Worm (Caenorhabditis elegans): ENCODE measurements around the gene idpa-1.
"Not testable (repeated sequence)": the region's sequence is repeated elsewhere in the genome, so short reads cannot be mapped to it uniquely, and the experiment has no call there.

Gene idpa-1

ce11 chrIII:2910606-2911005 lies 9.6 kb upstream of the idpa-1 start, which contains the start of gene cdh-1:
Gene cdh-1, plus strand, starts transcription at chrIII:2910906.
- TF ChIP-seq ceh-36 (tag; optimal IDR thresholded peaks at IDR 0.05) = no peak
- no peak for TF ChIP-seq sea-1 (GFP tag; conservative IDR thresholded peaks at IDR 0.05)
- TF ChIP-seq ceh-13 (GFP tag; optimal IDR thresholded peaks at IDR 0.05) = no peak
- TF ChIP-seq tbx-37 (GFP tag; conservative IDR thresholded peaks at IDR 0.05) = no peak
- TF ChIP-seq tbx-11 (GFP tag; IDR thresholded peaks at IDR 0.05) = no peak
- no peak for TF ChIP-seq aly-1 (tag; optimal IDR thresholded peaks at IDR 0.05)
- TF ChIP-seq ama-1 (optimal IDR thresholded peaks at IDR 0.05) = no peak
- no peak for TF ChIP-seq B0310.2 (tag; optimal IDR thresholded peaks at IDR 0.05)
- TF ChIP-seq F13C5.2 (tag; optimal IDR thresholded peaks at IDR 0.05) = no peak

ce11 chrIII:2908859-2909258 lies 7.8 kb upstream of the idpa-1 start:
- no peak for TF ChIP-seq ceh-36 (tag; optimal IDR thresholded peaks at IDR 0.05)
- no peak for TF ChIP-seq aly-1 (tag; optimal IDR thresholded peaks at IDR 0.05)
- TF ChIP-seq flt-1 (GFP tag; IDR thresholded peaks at IDR 0.05) = no peak
- TF ChIP-seq hnd-1 (tag; optimal IDR thresholded peaks at IDR 0.05) = no peak
- TF ChIP-seq ceh-13 (GFP tag; optimal IDR thresholded peaks at IDR 0.05) = no peak
- TF ChIP-seq hmbx-1 (tag; optimal IDR thresholded peaks at IDR 0.05) = no peak
- TF ChIP-seq pes-1 (GFP tag; IDR thresholded peaks at IDR 0.05) = no peak
- TF ChIP-seq scrt-1 (GFP tag; IDR thresholded peaks at IDR 0.05) = no peak
- TF ChIP-seq sea-1 (GFP tag; conservative IDR thresholded peaks at IDR 0.05) = no peak
- TF ChIP-seq tbx-37 (GFP tag; conservative IDR thresholded peaks at IDR 0.05) = no peak
- no peak for TF ChIP-seq tbx-11 (GFP tag; IDR thresholded peaks at IDR 0.05)
- no peak for TF ChIP-seq B0310.2 (tag; optimal IDR thresholded peaks at IDR 0.05)
- TF ChIP-seq tra-4 (tag; optimal IDR thresholded peaks at IDR 0.05) = no peak
- no peak for TF ChIP-seq ets-7 (tag; optimal IDR thresholded peaks at IDR 0.05)
- TF ChIP-seq ama-1 (optimal IDR thresholded peaks at IDR 0.05) = no peak
- no peak for TF ChIP-seq F13C5.2 (tag; optimal IDR thresholded peaks at IDR 0.05)

DNA sequence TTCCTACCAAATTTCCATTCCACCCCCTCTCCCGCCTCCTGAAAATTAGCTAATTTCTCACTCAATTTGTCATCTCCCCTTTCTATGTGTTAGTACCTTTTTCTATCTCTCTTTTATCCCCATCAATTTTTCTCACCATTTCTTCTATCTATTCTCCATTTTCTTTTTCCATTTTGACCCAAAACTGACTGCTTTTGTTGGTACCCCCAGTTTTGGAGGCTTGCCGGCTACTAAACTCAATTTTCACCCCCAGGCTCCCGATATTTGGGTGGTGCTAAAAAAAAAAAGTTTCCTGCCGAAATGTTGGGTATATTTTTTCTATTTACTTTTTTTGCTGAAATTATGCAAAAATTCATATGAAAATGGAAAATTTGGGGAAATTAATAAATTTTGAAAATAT lies 6.8 kb upstream of the idpa-1 start:
- TF ChIP-seq hnd-1 (tag; optimal IDR thresholded peaks at IDR 0.05) (no peak), tbx-11 (GFP tag; IDR thresholded peaks at IDR 0.05) (no peak), pes-1 (GFP tag; IDR thresholded peaks at IDR 0.05) (no peak), sea-1 (GFP tag; conservative IDR thresholded peaks at IDR 0.05) (no peak), scrt-1 (GFP tag; IDR thresholded peaks at IDR 0.05) (no peak), tra-4 (tag; optimal IDR thresholded peaks at IDR 0.05) (no peak), B0310.2 (tag; optimal IDR thresholded peaks at IDR 0.05) (no peak), F13C5.2 (tag; optimal IDR thresholded peaks at IDR 0.05) (no peak), ama-1 (optimal IDR thresholded peaks at IDR 0.05) (no peak), ceh-13 (GFP tag; optimal IDR thresholded peaks at IDR 0.05) (no peak), flt-1 (GFP tag; IDR thresholded peaks at IDR 0.05) (no peak), ceh-36 (tag; optimal IDR thresholded peaks at IDR 0.05) (no peak), ets-7 (tag; optimal IDR thresholded peaks at IDR 0.05) (no peak), aly-1 (tag; optimal IDR thresholded peaks at IDR 0.05) (no peak), hmg-4 (GFP tag; optimal IDR thresholded peaks at IDR 0.05) (no peak)

DNA sequence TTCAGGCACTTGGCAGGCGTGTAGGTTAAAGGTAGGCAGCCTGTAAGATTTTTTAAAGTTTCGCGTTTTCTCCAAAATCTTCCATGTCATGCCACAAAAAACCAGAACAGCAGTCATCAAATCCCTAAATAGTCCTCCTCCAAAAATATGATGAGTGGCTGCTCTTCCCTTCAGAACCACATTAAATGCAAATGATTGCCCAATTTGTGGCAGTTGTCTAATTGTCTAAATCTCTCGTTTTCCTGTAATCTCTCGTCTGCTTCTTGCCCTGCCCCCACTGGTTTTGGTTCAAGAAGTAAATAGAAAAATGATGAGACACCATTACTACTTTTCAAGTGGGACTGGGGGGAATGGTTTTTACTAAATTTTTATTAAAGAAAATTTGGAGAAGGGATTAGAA lies 3.1 kb upstream of the idpa-1 start:
- TF ChIP-seq ama-1 (optimal IDR thresholded peaks at IDR 0.05) (no peak), ets-7 (tag; optimal IDR thresholded peaks at IDR 0.05) (no peak), hmg-4 (GFP tag; optimal IDR thresholded peaks at IDR 0.05) (no peak), tbx-11 (GFP tag; IDR thresholded peaks at IDR 0.05) (no peak)

DNA sequence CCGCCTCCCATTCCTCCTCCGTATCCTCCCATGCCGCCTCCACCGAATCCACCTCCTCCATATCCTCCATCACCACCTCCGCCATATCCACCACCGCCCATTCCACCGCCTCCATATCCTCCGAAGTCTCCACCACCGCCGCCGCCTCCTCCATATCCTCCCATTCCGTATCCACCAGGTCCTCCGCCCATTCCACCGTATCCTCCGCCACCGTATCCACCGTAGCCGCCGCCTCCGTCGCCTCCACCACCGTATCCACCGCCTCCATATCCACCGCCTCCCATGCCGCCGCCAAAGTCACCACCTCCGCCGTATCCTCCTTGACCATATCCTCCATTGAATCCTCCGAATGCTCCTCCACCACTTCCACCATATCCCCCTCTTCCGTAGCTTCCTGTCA lies 1.3 kb downstream of the idpa-1 start:
- TF ChIP-seq ceh-13 (GFP tag; optimal IDR thresholded peaks at IDR 0.05) (no peak), scrt-1 (GFP tag; IDR thresholded peaks at IDR 0.05) (no peak), F13C5.2 (tag; optimal IDR thresholded peaks at IDR 0.05) (no peak), hmg-4 (GFP tag; optimal IDR thresholded peaks at IDR 0.05) (no peak), ceh-36 (tag; optimal IDR thresholded peaks at IDR 0.05) (no peak), tbx-11 (GFP tag; IDR thresholded peaks at IDR 0.05) (no peak), hnd-1 (tag; optimal IDR thresholded peaks at IDR 0.05) (no peak), flt-1 (GFP tag; IDR thresholded peaks at IDR 0.05) (no peak), ama-1 (optimal IDR thresholded peaks at IDR 0.05) (no peak)

- no peak for TF ChIP-seq ceh-36 (tag; optimal IDR thresholded peaks at IDR 0.05)
- no peak for TF ChIP-seq B0310.2 (tag; optimal IDR thresholded peaks at IDR 0.05)
- TF ChIP-seq F13C5.2 (tag; optimal IDR thresholded peaks at IDR 0.05) = no peak
- TF ChIP-seq hnd-1 (tag; optimal IDR thresholded peaks at IDR 0.05) = no peak
- TF ChIP-seq aly-1 (tag; optimal IDR thresholded peaks at IDR 0.05) = no peak
- TF ChIP-seq hmbx-1 (tag; optimal IDR thresholded peaks at IDR 0.05) = no peak
- no peak for TF ChIP-seq tra-4 (tag; optimal IDR thresholded peaks at IDR 0.05)
These were observed 9.6 kb downstream of the idpa-1 start, which contains the start of gene F56F11.1 for ce11 chrIII:2891443-2891842. Gene F56F11.1, plus strand, starts transcription at chrIII:2891743.

ce11 chrIII:2881989-2882388 lies 19.0 kb downstream of the idpa-1 start, which contains the start of gene F56F11.2:
Gene F56F11.2, plus strand, starts transcription at chrIII:2882289.
- not testable (repeated sequence) for TF ChIP-seq scrt-1 (GFP tag; IDR thresholded peaks at IDR 0.05); ceh-13 (GFP tag; optimal IDR thresholded peaks at IDR 0.05); flt-1 (GFP tag; IDR thresholded peaks at IDR 0.05)

DNA sequence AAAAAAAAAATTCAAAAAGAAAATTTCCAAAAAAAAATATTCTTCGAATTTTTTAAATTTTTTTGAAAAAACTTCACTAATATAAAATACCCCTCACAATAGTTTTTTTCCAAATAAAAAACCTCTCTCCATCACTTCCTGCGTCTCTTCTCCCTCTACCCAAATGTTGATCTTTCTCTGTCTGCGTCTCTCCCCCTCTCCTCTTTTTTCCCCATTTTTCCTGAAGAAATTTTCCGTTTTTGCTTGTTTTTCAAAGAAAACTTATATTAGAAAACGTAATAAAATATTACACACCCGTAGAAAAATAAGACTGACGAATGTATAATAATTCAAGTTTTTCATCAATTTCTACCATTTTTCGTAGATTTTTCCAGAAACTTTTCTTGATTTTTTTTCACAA lies 19.9 kb downstream of the idpa-1 start:
- TF ChIP-seq sea-1 (GFP tag; conservative IDR thresholded peaks at IDR 0.05) = no peak
- TF ChIP-seq ceh-13 (GFP tag; optimal IDR thresholded peaks at IDR 0.05) = no peak
- no peak for TF ChIP-seq aly-1 (tag; optimal IDR thresholded peaks at IDR 0.05)
- no peak for TF ChIP-seq scrt-1 (GFP tag; IDR thresholded peaks at IDR 0.05)
- TF ChIP-seq ceh-36 (tag; optimal IDR thresholded peaks at IDR 0.05) = no peak
- no peak for TF ChIP-seq tbx-37 (GFP tag; conservative IDR thresholded peaks at IDR 0.05)
- TF ChIP-seq tbx-11 (GFP tag; IDR thresholded peaks at IDR 0.05) = no peak
- TF ChIP-seq flt-1 (GFP tag; IDR thresholded peaks at IDR 0.05) = no peak
- no peak for TF ChIP-seq pes-1 (GFP tag; IDR thresholded peaks at IDR 0.05)
- no peak for TF ChIP-seq B0310.2 (tag; optimal IDR thresholded peaks at IDR 0.05)
- no peak for TF ChIP-seq F13C5.2 (tag; optimal IDR thresholded peaks at IDR 0.05)
- no peak for TF ChIP-seq ama-1 (optimal IDR thresholded peaks at IDR 0.05)
- no peak for TF ChIP-seq hmbx-1 (tag; optimal IDR thresholded peaks at IDR 0.05)

All from whole organism, early embryonic.